Worm (Caenorhabditis elegans): ENCODE results near the gene vamp-8.

ce11 chrIV:13860459-13860858 is 4.5 kb downstream of the vamp-8 start:
- TF ChIP-seq ref-1 (GFP tag; conservative IDR thresholded peaks at IDR 0.05) (no peak), tab-1 (GFP tag; IDR thresholded peaks at IDR 0.05) (no peak), klf-2 (GFP tag; conservative IDR thresholded peaks at IDR 0.05) (no peak), med-1 (GFP tag; optimal IDR thresholded peaks at IDR 0.05; ENCODE audit: insufficient read depth) (no peak), flt-1 (GFP tag; IDR thresholded peaks at IDR 0.05) (no peak), T22C8.4 (GFP tag; IDR thresholded peaks at IDR 0.05) (no peak), ztf-29 (GFP tag; IDR thresholded peaks at IDR 0.05) (no peak), ztf-23 (GFP tag; IDR thresholded peaks at IDR 0.05) (no peak), cog-1 (tag; optimal IDR thresholded peaks at IDR 0.05) (no peak)

Data from whole organism, midembryonic.